Worm (Caenorhabditis elegans): ENCODE data around the gene srw-112.

DNA sequence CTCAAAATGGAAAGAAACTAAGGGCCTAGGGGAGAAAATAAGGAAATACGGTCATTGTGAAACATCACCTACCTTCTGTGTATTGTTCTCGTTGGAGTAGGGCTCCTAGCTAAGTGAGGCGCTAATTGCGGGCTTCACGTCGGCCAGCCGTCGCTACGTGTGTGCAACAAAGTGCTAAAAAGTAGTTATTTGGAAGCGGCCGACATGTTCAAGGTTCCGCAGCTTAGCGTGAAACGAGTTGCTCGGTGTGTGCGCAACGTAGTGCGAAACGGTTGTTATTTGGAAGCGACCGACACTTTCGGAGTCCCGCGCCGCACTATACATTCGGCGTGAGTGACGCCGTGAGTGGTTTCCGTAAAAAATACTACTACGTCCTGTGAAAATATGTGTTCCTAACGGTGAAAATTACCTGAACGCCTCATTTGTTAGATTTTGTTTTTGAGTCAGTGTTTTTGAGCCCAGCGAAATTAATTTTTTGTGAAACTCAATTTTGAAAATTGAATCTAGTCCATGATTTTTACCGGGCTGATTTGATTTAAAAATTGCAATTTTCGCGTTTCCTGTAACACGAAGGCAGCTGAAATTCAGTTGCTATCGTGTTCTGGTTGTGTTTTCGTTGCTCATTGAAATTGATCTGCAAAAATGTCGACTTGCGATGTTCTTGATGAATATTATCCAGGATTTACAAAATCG lies 34.4 kb downstream of the srw-112 start, which contains the start of gene srw-129:
- TF ChIP-seq nhr-237 (tag; optimal IDR thresholded peaks at IDR 0.05): no peak
- TF ChIP-seq lin-13 (tag; optimal IDR thresholded peaks at IDR 0.05): no peak
- no peak for TF ChIP-seq elt-1 (tag; optimal IDR thresholded peaks at IDR 0.05; ENCODE audit: borderline replicate concordance, insufficient read depth)
- TF ChIP-seq mep-1 (tag; optimal IDR thresholded peaks at IDR 0.05): no peak

Data from whole organism, mixed stage, embryonic.